Worm (Caenorhabditis elegans) whole organism, late embryonic: Measurements from ENCODE around the gene rsp-1.

Source experiments
- K02D7.2 ChIP-seq: sonication (generic microtip); optimal IDR thresholded peaks from 2 replicates; lab custom pipeline; 2017; ENCODE audit warnings: mild to moderate bottlenecking, missing genetic modification characterization, missing compliant biosample characterization
- ceh-34 ChIP-seq: sonication (generic microtip); optimal IDR thresholded peaks from 2 replicates; lab custom pipeline; 2016; ENCODE audit warnings: mild to moderate bottlenecking, missing genetic modification characterization, missing compliant biosample characterization
- ets-4 ChIP-seq: sonication (generic microtip); optimal IDR thresholded peaks from 2 replicates; lab custom pipeline; 2016; ENCODE audit warnings: missing genetic modification characterization, missing compliant biosample characterization
- hlh-15 ChIP-seq: sonication (generic microtip); optimal IDR thresholded peaks from 2 replicates; lab custom pipeline; 2016; ENCODE audit warnings: missing genetic modification characterization, missing compliant biosample characterization
- nfya-1 ChIP-seq: sonication (generic microtip); optimal IDR thresholded peaks from 2 replicates; lab custom pipeline; 2017; ENCODE audit warnings: missing genetic modification characterization, mild to moderate bottlenecking, missing compliant biosample characterization, antibody characterized with exemption, moderate library complexity
- pha-4 ChIP-seq: fragments of 150-350 bp; optimal IDR thresholded peaks from 2 replicates; lab custom pipeline; 2018; ENCODE audit warnings: missing biosample characterization, missing genetic modification reagents, missing genetic modification characterization
- rnt-1 ChIP-seq: sonication (generic microtip); optimal IDR thresholded peaks from 2 replicates; lab custom pipeline; 2016; ENCODE audit warnings: missing genetic modification characterization, missing compliant biosample characterization
- sox-4 ChIP-seq: sonication (generic microtip); optimal IDR thresholded peaks from 2 replicates; lab custom pipeline; 2017; ENCODE audit warnings: mild to moderate bottlenecking, missing genetic modification characterization, inconsistent platforms, missing compliant biosample characterization

ce11 chrII:11427322-11427721, 25.8 kb upstream of the rsp-1 start:
- TF ChIP-seq nfya-1 (tag; lab: Kevin White, UChicago): no peak
- no peak for TF ChIP-seq sox-4 (tag; lab: Kevin White, UChicago)
- no peak for TF ChIP-seq pha-4 (tag; lab: Kevin White, UChicago)
- no peak for TF ChIP-seq K02D7.2 (tag; lab: Kevin White, UChicago)
- TF ChIP-seq hlh-15 (tag; lab: Kevin White, UChicago): no peak
- TF ChIP-seq rnt-1 (tag; lab: Kevin White, UChicago): no peak
- TF ChIP-seq ets-4 (tag; lab: Kevin White, UChicago): no peak
- TF ChIP-seq ceh-34: no peak
